Fruit fly (Drosophila melanogaster): ENCODE results near the gene CG42637.
A peak's percentile ranks its signal among the peaks of the same experiment; 100 is the strongest.

The CG42637 gene

DNA sequence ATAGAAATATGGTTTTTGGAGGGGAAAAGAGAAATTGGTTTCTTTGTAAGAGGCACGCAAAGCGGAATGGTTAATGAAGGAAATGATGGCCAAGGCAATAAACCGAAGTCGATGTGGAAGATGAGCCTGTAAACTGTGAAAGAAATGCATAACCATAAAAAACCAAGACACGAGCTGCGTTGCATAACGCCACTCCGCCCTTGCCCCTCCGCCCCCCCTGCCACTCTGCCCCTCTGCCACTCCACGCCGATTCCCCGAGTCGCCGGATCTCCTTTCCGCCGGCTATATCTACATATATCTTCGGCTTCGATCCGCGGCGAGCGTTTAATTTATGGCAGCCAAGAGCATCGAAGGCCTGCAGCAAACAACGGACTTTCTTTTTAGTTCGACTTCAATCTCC lies 94.7 kb downstream of the CG42637 start (continued):
- TF ChIP-seq org-1 (GFP tag; optimal IDR thresholded peaks at IDR 0.05), result no peak
- no peak for TF ChIP-seq Scr (GFP tag; IDR thresholded peaks at IDR 0.05; ENCODE audit: partially characterized antibody)
- peak; percentile 48 for TF ChIP-seq kni (GFP tag; optimal IDR thresholded peaks at IDR 0.05)
- no peak for TF ChIP-seq gt (GFP tag; IDR thresholded peaks at IDR 0.05)
- TF ChIP-seq pros (GFP tag; optimal IDR thresholded peaks at IDR 0.05), result peak; percentile 73
- TF ChIP-seq CG17361 (GFP tag; IDR thresholded peaks at IDR 0.05), result no peak
- TF ChIP-seq Pdp1 (GFP tag; optimal IDR thresholded peaks at IDR 0.05), result peak in 1 of 2 experiments; percentile 15
- TF ChIP-seq Ssrp (tag; optimal IDR thresholded peaks at IDR 0.05), result no peak
- no peak for TF ChIP-seq nmo (GFP tag; optimal IDR thresholded peaks at IDR 0.05)
- TF ChIP-seq gem (tag; optimal IDR thresholded peaks at IDR 0.05), result no peak
- TF ChIP-seq CG3838 (GFP tag; optimal IDR thresholded peaks at IDR 0.05), result no peak
- TF ChIP-seq Fer3 (tag; optimal IDR thresholded peaks at IDR 0.05), result no peak
- no peak for TF ChIP-seq CG33213 (GFP tag; optimal IDR thresholded peaks at IDR 0.05)
- TF ChIP-seq lola (GFP tag; optimal IDR thresholded peaks at IDR 0.05), result no peak
- no peak for TF ChIP-seq Eip74EF (GFP tag; optimal IDR thresholded peaks at IDR 0.05)
- no peak for TF ChIP-seq mld (GFP tag; IDR thresholded peaks at IDR 0.05; ENCODE audit: partially characterized antibody)
- TF ChIP-seq abd-A (tag; optimal IDR thresholded peaks at IDR 0.05), result peak; percentile 82
- no peak for TF ChIP-seq toy (GFP tag; IDR thresholded peaks at IDR 0.05)
- no peak for TF ChIP-seq CG7372 (GFP tag; IDR thresholded peaks at IDR 0.05)
- peak; percentile 83 for TF ChIP-seq oc (tag; optimal IDR thresholded peaks at IDR 0.05)
- TF ChIP-seq CG12299 (tag; optimal IDR thresholded peaks at IDR 0.05), result no peak
- TF ChIP-seq NC2α (GFP tag; optimal IDR thresholded peaks at IDR 0.05), result no peak
- TF ChIP-seq pum (GFP tag; optimal IDR thresholded peaks at IDR 0.05), result no peak
- no peak for TF ChIP-seq Doc3 (GFP tag; IDR thresholded peaks at IDR 0.05; ENCODE audit: partially characterized antibody)
- TF ChIP-seq sim (GFP tag; IDR thresholded peaks at IDR 0.05), result no peak
- TF ChIP-seq CG15696 (tag; optimal IDR thresholded peaks at IDR 0.05), result no peak
- TF ChIP-seq rib (GFP tag; IDR thresholded peaks at IDR 0.05), result no peak
- TF ChIP-seq MTF-1 (GFP tag; optimal IDR thresholded peaks at IDR 0.05; ENCODE audit: borderline replicate concordance), result no peak
- TF ChIP-seq amos (GFP tag; IDR thresholded peaks at IDR 0.05; ENCODE audit: partially characterized antibody), result no peak
- TF ChIP-seq Ets97D (GFP tag; optimal IDR thresholded peaks at IDR 0.05), result no peak
- TF ChIP-seq Awh (GFP tag; IDR thresholded peaks at IDR 0.05), result peak; percentile 38; the same call in 1 of the 2 replicates
- no peak for TF ChIP-seq esg (GFP tag; conservative IDR thresholded peaks at IDR 0.05)
- no peak for TF ChIP-seq H2.0 (GFP tag; IDR thresholded peaks at IDR 0.05)
- TF ChIP-seq crol (GFP tag; IDR thresholded peaks at IDR 0.05), result peak; percentile 83
- TF ChIP-seq CG17802 (tag; optimal IDR thresholded peaks at IDR 0.05), result no peak
- no peak for TF ChIP-seq fu2 (GFP tag; optimal IDR thresholded peaks at IDR 0.05)
- no peak for TF ChIP-seq C15 (GFP tag; IDR thresholded peaks at IDR 0.05)
- TF ChIP-seq Sry-δ (GFP tag; optimal IDR thresholded peaks at IDR 0.05), result no peak
- no peak for TF ChIP-seq odd (GFP tag; optimal IDR thresholded peaks at IDR 0.05)
- no peak for TF ChIP-seq Dll (GFP tag; IDR thresholded peaks at IDR 0.05; ENCODE audit: partially characterized antibody)
- no peak for TF ChIP-seq CG2875 (GFP tag; optimal IDR thresholded peaks at IDR 0.05)
- TF ChIP-seq E2f2 (GFP tag; IDR thresholded peaks at IDR 0.05), result no peak
- TF ChIP-seq CG7839 (tag; optimal IDR thresholded peaks at IDR 0.05), result no peak
- TF ChIP-seq CG1603 (tag; optimal IDR thresholded peaks at IDR 0.05), result no peak
- TF ChIP-seq onecut (GFP tag; IDR thresholded peaks at IDR 0.05), result no peak
- TF ChIP-seq Blimp-1 (GFP tag; optimal IDR thresholded peaks at IDR 0.05), result no peak
- TF ChIP-seq ci (GFP tag; IDR thresholded peaks at IDR 0.05), result no peak
- TF ChIP-seq Atf3 (GFP tag; optimal IDR thresholded peaks at IDR 0.05), result no peak
- no peak for TF ChIP-seq CG14441 (GFP tag; IDR thresholded peaks at IDR 0.05)
- TF ChIP-seq vnd (GFP tag; IDR thresholded peaks at IDR 0.05; ENCODE audit: partially characterized antibody), result no peak
- TF ChIP-seq CTCF (GFP tag; optimal IDR thresholded peaks at IDR 0.05), result no peak
